Worm (Caenorhabditis elegans) whole organism, midembryonic: ENCODE results near the gene T03E6.9.

ENCODE experiments used
- T22C8.4 ChIP-seq: fragments of 200-800 bp; sonication (Bioruptor generic); IDR thresholded peaks from 2 replicates; pipeline ENCODE4 v1.3.6; 2022; ENCODE audit warnings: missing genetic modification characterization, missing compliant biosample characterization
- flt-1 ChIP-seq: fragments of 200-800 bp; sonication (Bioruptor generic); IDR thresholded peaks from 2 replicates; pipeline ENCODE4 v1.3.6; 2022; ENCODE audit warnings: missing genetic modification characterization, missing compliant biosample characterization
- klf-2 ChIP-seq: fragments of 200-800 bp; sonication (Bioruptor generic); conservative IDR thresholded peaks from 2 replicates; pipeline ENCODE4 v1.3.6; 2022; ENCODE audit warnings: missing genetic modification reagents, missing genetic modification characterization, missing compliant biosample characterization
- med-1 ChIP-seq: sonication (generic microtip); optimal IDR thresholded peaks from 2 replicates; lab custom pipeline; 2017; ENCODE audit warnings: missing genetic modification characterization, mild to moderate bottlenecking, missing compliant biosample characterization, antibody characterized with exemption, missing genetic modification reagents; ENCODE audit not compliant: insufficient read depth
- ref-1 ChIP-seq: fragments of 200-800 bp; sonication (Bioruptor generic); conservative IDR thresholded peaks from 2 replicates; pipeline ENCODE4 v1.3.6; 2022; ENCODE audit warnings: missing genetic modification reagents, missing genetic modification characterization, missing compliant biosample characterization
- tab-1 ChIP-seq: fragments of 200-800 bp; sonication (Bioruptor generic); IDR thresholded peaks from 2 replicates; pipeline ENCODE4 v1.3.6; 2022; ENCODE audit warnings: missing genetic modification characterization, missing compliant biosample characterization
- ztf-23 ChIP-seq: fragments of 200-800 bp; sonication (Bioruptor generic); IDR thresholded peaks from 2 replicates; pipeline ENCODE4 v1.3.6; 2022; ENCODE audit warnings: missing genetic modification reagents, missing genetic modification characterization, missing compliant biosample characterization
- ztf-29 ChIP-seq: fragments of 200-800 bp; sonication (Bioruptor generic); IDR thresholded peaks from 2 replicates; pipeline ENCODE4 v1.3.6; 2022; ENCODE audit warnings: missing genetic modification reagents, missing genetic modification characterization, missing compliant biosample characterization

DNA sequence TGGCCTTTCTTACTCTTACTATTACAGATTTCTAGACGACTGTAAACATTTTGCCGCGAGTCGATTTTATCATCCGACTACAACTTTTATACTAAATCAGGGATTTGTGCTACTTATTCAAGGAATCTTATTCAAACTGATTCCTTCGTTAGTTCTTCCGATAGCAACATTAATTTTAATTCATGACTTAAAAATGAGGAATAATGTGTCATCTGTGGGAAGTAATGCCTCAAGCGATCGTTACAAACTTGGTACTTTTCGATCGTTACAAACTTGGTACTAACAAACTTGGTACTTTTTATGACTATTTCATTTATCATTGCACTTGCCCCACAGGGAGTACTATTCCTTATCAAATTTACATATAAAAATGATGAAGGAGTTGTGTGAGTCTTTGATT, 16.9 kb upstream of the T03E6.9 start, which contains the start of gene Y70C5A.4:
- TF ChIP-seq flt-1 (GFP tag; lab: Robert Waterston, UW) (no peak), ref-1 (GFP tag; lab: Robert Waterston, UW) (no peak), ztf-23 (GFP tag; lab: Robert Waterston, UW) (no peak), med-1 (GFP tag; lab: Kevin White, UChicago) (no peak), T22C8.4 (GFP tag; lab: Robert Waterston, UW) (no peak), ztf-29 (GFP tag; lab: Robert Waterston, UW) (no peak), klf-2 (GFP tag; lab: Robert Waterston, UW) (no peak), tab-1 (GFP tag; lab: Robert Waterston, UW) (no peak)
